Fruit fly (Drosophila melanogaster): ENCODE data around the gene CG32023.

Gene CG32023

dm6 chr3L:8781993-8782392 is 22.0 kb downstream of the CG32023 start (continued):
- TF ChIP-seq spab (GFP tag; optimal IDR thresholded peaks at IDR 0.05) (no peak), CG4318 (GFP tag; optimal IDR thresholded peaks at IDR 0.05) (peak; percentile 87), CG8632 (GFP tag; optimal IDR thresholded peaks at IDR 0.05) (peak; percentile 35), fd59A (GFP tag; optimal IDR thresholded peaks at IDR 0.05) (peak; percentile 6), vri (GFP tag; optimal IDR thresholded peaks at IDR 0.05) (no peak), CG1621 (tag; optimal IDR thresholded peaks at IDR 0.05) (no peak), CG3919 (GFP tag; optimal IDR thresholded peaks at IDR 0.05) (peak; percentile 66), CG15336 (GFP tag; IDR thresholded peaks at IDR 0.05) (peak; percentile 73), Eip78C (GFP tag) (peak; percentile 89), Hr39 (GFP tag; optimal IDR thresholded peaks at IDR 0.05) (peak; percentile 47), CG6854 (GFP tag; optimal IDR thresholded peaks at IDR 0.05) (no peak), CG16779 (tag; optimal IDR thresholded peaks at IDR 0.05) (no peak), fkh (GFP tag; optimal IDR thresholded peaks at IDR 0.05) (no peak), ss (GFP tag; optimal IDR thresholded peaks at IDR 0.05) (no peak), Smox (GFP tag; optimal IDR thresholded peaks at IDR 0.05) (no peak), Sox14 (GFP tag; optimal IDR thresholded peaks at IDR 0.05) (peak; percentile 61), Lpt (GFP tag; optimal IDR thresholded peaks at IDR 0.05) (peak; percentile 63), CG6792 (GFP tag; optimal IDR thresholded peaks at IDR 0.05) (peak; percentile 34), CG31627 (GFP tag; optimal IDR thresholded peaks at IDR 0.05) (peak; percentile 14), CG8319 (GFP tag; optimal IDR thresholded peaks at IDR 0.05) (no peak), dac (GFP tag; optimal IDR thresholded peaks at IDR 0.05) (peak; percentile 73), CG6276 (GFP tag; optimal IDR thresholded peaks at IDR 0.05) (peak; percentile 67), CG11762 (GFP tag; optimal IDR thresholded peaks at IDR 0.05; ENCODE audit: insufficient read depth) (peak; percentile 47), Ets96B (tag; optimal IDR thresholded peaks at IDR 0.05) (no peak), achi (GFP tag; optimal IDR thresholded peaks at IDR 0.05) (peak; percentile 57), acj6 (GFP tag; optimal IDR thresholded peaks at IDR 0.05) (peak; percentile 15), CG6808 (GFP tag; optimal IDR thresholded peaks at IDR 0.05) (no peak), CG10631 (GFP tag; optimal IDR thresholded peaks at IDR 0.05) (peak; percentile 29), Blimp-1 (GFP tag; optimal IDR thresholded peaks at IDR 0.05) (no peak), Sox15 (GFP tag; optimal IDR thresholded peaks at IDR 0.05) (no peak), CG11902 (GFP tag; optimal IDR thresholded peaks at IDR 0.05) (peak; percentile 0), Hr4 (GFP tag; optimal IDR thresholded peaks at IDR 0.05) (peak; percentile 87), eg (GFP tag; IDR thresholded peaks at IDR 0.05) (peak; percentile 54; the same call in 2 of the 3 replicates), cyc (GFP tag; optimal IDR thresholded peaks at IDR 0.05) (peak; percentile 25), CG32006 (GFP tag; optimal IDR thresholded peaks at IDR 0.05) (peak; percentile 93), CG7368 (GFP tag; optimal IDR thresholded peaks at IDR 0.05) (no peak), OdsH (GFP tag; optimal IDR thresholded peaks at IDR 0.05) (peak; percentile 53), lz (GFP tag; optimal IDR thresholded peaks at IDR 0.05) (peak; percentile 43), dsx (GFP tag; optimal IDR thresholded peaks at IDR 0.05; ENCODE audit: poor library complexity, severe bottlenecking) (no peak), Eip75B (GFP tag; optimal IDR thresholded peaks at IDR 0.05) (peak; percentile 3), Met (GFP tag; optimal IDR thresholded peaks at IDR 0.05) (no peak)

dm6 chr3L:8780723-8781296 is 23.2 kb downstream of the CG32023 start:
- TF ChIP-seq Eip93F (GFP tag; optimal IDR thresholded peaks at IDR 0.05), result no peak
- no peak for TF ChIP-seq CG6792 (GFP tag; optimal IDR thresholded peaks at IDR 0.05)
- TF ChIP-seq CG15336 (GFP tag; IDR thresholded peaks at IDR 0.05), result no peak
- no peak for TF ChIP-seq CG8119 (GFP tag; IDR thresholded peaks at IDR 0.05)
- no peak for TF ChIP-seq pdm3 (GFP tag; optimal IDR thresholded peaks at IDR 0.05)
- peak; percentile 58 for TF ChIP-seq fkh (GFP tag; optimal IDR thresholded peaks at IDR 0.05)
